Worm (Caenorhabditis elegans) whole organism, late embryonic: ENCODE measurements around the gene set-3.

ENCODE experiments used
- ahr-1 ChIP-seq: sonication (generic microtip); optimal IDR thresholded peaks from 2 replicates; lab custom pipeline; 2016; ENCODE audit warnings: missing genetic modification characterization, missing compliant biosample characterization
- ama-1 ChIP-seq: fragments of 150-350 bp; optimal IDR thresholded peaks from 2 replicates; lab custom pipeline; 2014
- dmd-4 ChIP-seq: sonication (generic microtip); optimal IDR thresholded peaks from 2 replicates; lab custom pipeline; 2016; ENCODE audit warnings: borderline replicate concordance, missing genetic modification characterization, missing compliant biosample characterization
- pat-9 ChIP-seq: fragments of 200-800 bp; sonication (Bioruptor generic); optimal IDR thresholded peaks from 2 replicates; lab custom pipeline; 2018; ENCODE audit warnings: mild to moderate bottlenecking, missing genetic modification characterization, moderate library complexity, missing compliant biosample characterization
- pha-2 ChIP-seq: sonication (generic microtip); optimal IDR thresholded peaks from 2 replicates; lab custom pipeline; 2017; ENCODE audit warnings: mild to moderate bottlenecking, missing genetic modification characterization, missing compliant biosample characterization
- pha-4 ChIP-seq: fragments of 150-350 bp; optimal IDR thresholded peaks from 2 replicates; lab custom pipeline; 2018; ENCODE audit warnings: missing biosample characterization, missing genetic modification reagents, missing genetic modification characterization
- pqm-1 ChIP-seq: sonication (generic microtip); optimal IDR thresholded peaks from 2 replicates; lab custom pipeline; 2016; ENCODE audit warnings: missing genetic modification characterization, missing compliant biosample characterization
- rnt-1 ChIP-seq: sonication (generic microtip); optimal IDR thresholded peaks from 2 replicates; lab custom pipeline; 2016; ENCODE audit warnings: missing genetic modification characterization, missing compliant biosample characterization

ce11 chrIII:9743239-9743638 is 48.9 kb upstream of the set-3 start, which contains the start of gene T05G5.1:
- TF ChIP-seq rnt-1 (tag; lab: Kevin White, UChicago) (no peak), pqm-1 (tag; lab: Kevin White, UChicago) (no peak), ahr-1 (tag; lab: Kevin White, UChicago) (no peak), ama-1 (lab: Kevin White, UChicago) (no peak), pha-2 (tag; lab: Kevin White, UChicago) (no peak), pha-4 (tag; lab: Kevin White, UChicago) (no peak), pat-9 (tag; lab: Kevin White, UChicago) (no peak), dmd-4 (tag; lab: Kevin White, UChicago) (no peak)
